ENCODE assay signal across 4 fruit fly cellular contexts in genomic region chrX:16654931-16655409, dm6.
TF ChIP-seq lines count a peak whose summit lies in the region.

TSS of gene Nemp (minus strand) at chrX:16655015.
TSS of gene r (plus strand) at chrX:16655359.

- peak; percentile 65 for TF ChIP-seq CTCF in whole organism, embryonic (GFP tag; optimal IDR thresholded peaks at IDR 0.05; lab: Kevin White, UChicago)

TF ChIP-seq in whole organism, adult, 20 proteins besides CTCF, POLR2A, EP300 and RAD21:
- no peak for TF ChIP-seq CG7045 (GFP tag; optimal IDR thresholded peaks at IDR 0.05; lab: Kevin White, UChicago)
- no peak for TF ChIP-seq CG14711 (tag; optimal IDR thresholded peaks at IDR 0.05; lab: Kevin White, UChicago)
- TF ChIP-seq CG12768 (GFP tag; optimal IDR thresholded peaks at IDR 0.05; lab: Kevin White, UChicago) = no peak
- no peak for TF ChIP-seq kay (GFP tag; lab: Kevin White, UChicago; ENCODE audit: borderline replicate concordance)
- no peak for TF ChIP-seq CG5204 (GFP tag; optimal IDR thresholded peaks at IDR 0.05; lab: Kevin White, UChicago)
- TF ChIP-seq cic (GFP tag; optimal IDR thresholded peaks at IDR 0.05; lab: Kevin White, UChicago) = no peak
- peak; percentile 44 for TF ChIP-seq tj (GFP tag; optimal IDR thresholded peaks at IDR 0.05; lab: Kevin White, UChicago)

TF ChIP-seq in whole organism, embryonic, 481 proteins besides CTCF, POLR2A, EP300 and RAD21 (continues in another document):
- peak; percentile 63 for TF ChIP-seq HLH4C (GFP tag; IDR thresholded peaks at IDR 0.05; lab: Robert Waterston, UW; ENCODE audit: partially characterized antibody)
- TF ChIP-seq HLHmδ (GFP tag; optimal IDR thresholded peaks at IDR 0.05; lab: Kevin White, UChicago) = no peak
- peak; percentile 91 for TF ChIP-seq CG11560 (tag; IDR thresholded peaks at IDR 0.05; lab: Robert Waterston, UW)
- peak; percentile 41 for TF ChIP-seq Hmr (GFP tag; optimal IDR thresholded peaks at IDR 0.05; lab: Kevin White, UChicago)
- TF ChIP-seq Taf1 (GFP tag; IDR thresholded peaks at IDR 0.05; lab: Robert Waterston, UW) = no peak
- TF ChIP-seq Bgb (GFP tag; IDR thresholded peaks at IDR 0.05; lab: Robert Waterston, UW; ENCODE audit: partially characterized antibody) = peak; percentile 65
- peak; percentile 43; the same call in 1 of the 3 replicates for TF ChIP-seq CG6791 (GFP tag; IDR thresholded peaks at IDR 0.05; lab: Robert Waterston, UW; ENCODE audit: partially characterized antibody)
- no peak for TF ChIP-seq jing (GFP tag; optimal IDR thresholded peaks at IDR 0.05; lab: Kevin White, UChicago)
- TF ChIP-seq Lpt (GFP tag; optimal IDR thresholded peaks at IDR 0.05; lab: Kevin White, UChicago) = no peak
- no peak for TF ChIP-seq ERR (GFP tag; optimal IDR thresholded peaks at IDR 0.05; lab: Kevin White, UChicago)
- TF ChIP-seq CG1603 (tag; optimal IDR thresholded peaks at IDR 0.05; lab: Kevin White, UChicago) = peak; percentile 47
- no peak for TF ChIP-seq CG17568 (GFP tag; optimal IDR thresholded peaks at IDR 0.05; lab: Kevin White, UChicago)
- peak; percentile 60 for TF ChIP-seq CG8478 (optimal IDR thresholded peaks at IDR 0.05; lab: Kevin White, UChicago)
- peak in 1 of 2 experiments; percentile 37 for TF ChIP-seq Hr51 (GFP tag; optimal IDR thresholded peaks at IDR 0.05; lab: Kevin White, UChicago)
- TF ChIP-seq CG9876 (GFP tag; optimal IDR thresholded peaks at IDR 0.05; lab: Kevin White, UChicago) = no peak
- TF ChIP-seq CG15601 (tag; optimal IDR thresholded peaks at IDR 0.05; lab: Kevin White, UChicago) = peak; percentile 77
- TF ChIP-seq amos (GFP tag; IDR thresholded peaks at IDR 0.05; lab: Robert Waterston, UW; ENCODE audit: partially characterized antibody) = peak; percentile 71
- TF ChIP-seq MBD-R2 (GFP tag; IDR thresholded peaks at IDR 0.05; lab: Robert Waterston, UW) = peak; percentile 55; the same call in 1 of the 2 replicates
- peak; percentile 29 for TF ChIP-seq Ets97D (GFP tag; optimal IDR thresholded peaks at IDR 0.05; lab: Kevin White, UChicago)
- peak; percentile 57 for TF ChIP-seq CG10267 (tag; optimal IDR thresholded peaks at IDR 0.05; lab: Kevin White, UChicago)
- no peak for TF ChIP-seq B-H2 (GFP tag; optimal IDR thresholded peaks at IDR 0.05; lab: Kevin White, UChicago)
- no peak for TF ChIP-seq D19A (tag; optimal IDR thresholded peaks at IDR 0.05; lab: Kevin White, UChicago)
- TF ChIP-seq Pdp1 (GFP tag; optimal IDR thresholded peaks at IDR 0.05; lab: Kevin White, UChicago) = peak in 1 of 2 experiments; percentile 4
- TF ChIP-seq CG11085 (GFP tag; IDR thresholded peaks at IDR 0.05; lab: Robert Waterston, UW) = no peak
- peak; percentile 88 for TF ChIP-seq Sin3A (optimal IDR thresholded peaks at IDR 0.05; lab: Kevin White, UChicago)
- TF ChIP-seq HmgZ (tag; optimal IDR thresholded peaks at IDR 0.05; lab: Kevin White, UChicago) = peak; percentile 40
- peak; percentile 71 for TF ChIP-seq unc-4 (GFP tag; IDR thresholded peaks at IDR 0.05; lab: Robert Waterston, UW; ENCODE audit: partially characterized antibody)

TF ChIP-seq in whole organism, prepupa, 60 proteins besides CTCF, POLR2A, EP300 and RAD21:
- TF ChIP-seq fkh (GFP tag; optimal IDR thresholded peaks at IDR 0.05; lab: Kevin White, UChicago) = peak; percentile 86
- TF ChIP-seq Sox15 (GFP tag; optimal IDR thresholded peaks at IDR 0.05; lab: Kevin White, UChicago) = no peak
- peak; percentile 7 for TF ChIP-seq Sox14 (GFP tag; optimal IDR thresholded peaks at IDR 0.05; lab: Kevin White, UChicago)
TF ChIP-seq in whole organism, prepupa: peak in this region for 2.

TF ChIP-seq in whole organism, wandering third instar larva, 38 proteins besides CTCF, POLR2A, EP300 and RAD21:
- TF ChIP-seq sage (GFP tag; optimal IDR thresholded peaks at IDR 0.05; lab: Kevin White, UChicago) (no peak), fru (GFP tag; optimal IDR thresholded peaks at IDR 0.05; lab: Kevin White, UChicago) (peak; percentile 23), h (GFP tag; optimal IDR thresholded peaks at IDR 0.05; lab: Kevin White, UChicago) (no peak), CG32264 (GFP tag; optimal IDR thresholded peaks at IDR 0.05; lab: Kevin White, UChicago) (no peak), Myc (optimal IDR thresholded peaks at IDR 0.05; lab: Kevin White, UChicago) (no peak), pan (optimal IDR thresholded peaks at IDR 0.05; lab: Kevin White, UChicago) (no peak), brk (GFP tag; optimal IDR thresholded peaks at IDR 0.05; lab: Kevin White, UChicago) (no peak)
